Fruit fly (Drosophila melanogaster) whole organism, pupa: Measurements from ENCODE around the gene CG32985.

Experiments used
- CG10348 ChIP-seq: fragments of 200-800 bp; sonication (Bioruptor generic); IDR thresholded peaks from 2 replicates; pipeline ENCODE4 v1.3.6; 2022; ENCODE audit warnings: missing biosample characterization, missing genetic modification characterization
- CG12605 ChIP-seq: fragments of 200-800 bp; sonication (Bioruptor generic); IDR thresholded peaks from 2 replicates; pipeline ENCODE4 v1.3.6; 2022; ENCODE audit warnings: missing biosample characterization, missing genetic modification characterization
- CG13204 ChIP-seq: fragments of 200-800 bp; sonication (Bioruptor generic); optimal IDR thresholded peaks from 2 replicates; lab custom pipeline; 2018; ENCODE audit warnings: missing biosample characterization, mild to moderate bottlenecking, missing genetic modification characterization, moderate library complexity
- CG15710 ChIP-seq: fragments of 200-800 bp; sonication (Bioruptor generic); optimal IDR thresholded peaks from 2 replicates; lab custom pipeline; 2018; ENCODE audit warnings: missing biosample characterization, mild to moderate bottlenecking, missing genetic modification characterization, moderate library complexity
- CG17806 ChIP-seq: fragments of 200-800 bp; sonication (Bioruptor generic); optimal IDR thresholded peaks from 2 replicates; lab custom pipeline; 2018; ENCODE audit warnings: missing biosample characterization, mild to moderate bottlenecking, missing genetic modification characterization, moderate library complexity
- CG32121 ChIP-seq: fragments of 200-800 bp; sonication (Bioruptor generic); IDR thresholded peaks from 2 replicates; pipeline ENCODE4 v1.3.6; 2022; ENCODE audit warnings: missing biosample characterization, missing genetic modification characterization
- CG34367 ChIP-seq: fragments of 200-800 bp; sonication (Bioruptor generic); optimal IDR thresholded peaks from 2 replicates; lab custom pipeline; 2018; ENCODE audit warnings: missing biosample characterization, mild to moderate bottlenecking, missing genetic modification characterization
- CG8159 ChIP-seq: fragments of 200-800 bp; sonication (Bioruptor generic); optimal IDR thresholded peaks from 3 replicates; lab custom pipeline; 2018; ENCODE audit warnings: missing biosample characterization, mild to moderate bottlenecking, missing genetic modification characterization, moderate library complexity
- EcR ChIP-seq: fragments of 200-800 bp; sonication (Bioruptor generic); optimal IDR thresholded peaks from 3 replicates; lab custom pipeline; 2019; ENCODE audit warnings: missing biosample characterization, missing genetic modification characterization, mild to moderate bottlenecking, moderate library complexity, missing genetic modification reagents
- Ets98B ChIP-seq: fragments of 200-800 bp; sonication (Bioruptor generic); IDR thresholded peaks from 2 replicates; pipeline ENCODE4 v1.3.6; 2022; ENCODE audit warnings: missing biosample characterization, missing genetic modification characterization
- Pif1A ChIP-seq: fragments of 200-800 bp; sonication (Bioruptor generic); optimal IDR thresholded peaks from 3 replicates; lab custom pipeline; 2016; ENCODE audit warnings: missing biosample characterization, missing genetic modification characterization
- Pif1B ChIP-seq: fragments of 200-800 bp; sonication (Bioruptor generic); optimal IDR thresholded peaks from 3 replicates; lab custom pipeline; 2016; ENCODE audit warnings: missing biosample characterization, missing genetic modification characterization
- Snoo ChIP-seq: fragments of 200-800 bp; sonication (Bioruptor generic); optimal IDR thresholded peaks from 3 replicates; lab custom pipeline; 2017; ENCODE audit warnings: missing biosample characterization, mild to moderate bottlenecking, missing genetic modification characterization, inconsistent platforms
- gl ChIP-seq: fragments of 200-800 bp; sonication (Bioruptor generic); optimal IDR thresholded peaks from 2 replicates; lab custom pipeline; 2018; ENCODE audit warnings: missing biosample characterization, mild to moderate bottlenecking, missing genetic modification characterization

DNA sequence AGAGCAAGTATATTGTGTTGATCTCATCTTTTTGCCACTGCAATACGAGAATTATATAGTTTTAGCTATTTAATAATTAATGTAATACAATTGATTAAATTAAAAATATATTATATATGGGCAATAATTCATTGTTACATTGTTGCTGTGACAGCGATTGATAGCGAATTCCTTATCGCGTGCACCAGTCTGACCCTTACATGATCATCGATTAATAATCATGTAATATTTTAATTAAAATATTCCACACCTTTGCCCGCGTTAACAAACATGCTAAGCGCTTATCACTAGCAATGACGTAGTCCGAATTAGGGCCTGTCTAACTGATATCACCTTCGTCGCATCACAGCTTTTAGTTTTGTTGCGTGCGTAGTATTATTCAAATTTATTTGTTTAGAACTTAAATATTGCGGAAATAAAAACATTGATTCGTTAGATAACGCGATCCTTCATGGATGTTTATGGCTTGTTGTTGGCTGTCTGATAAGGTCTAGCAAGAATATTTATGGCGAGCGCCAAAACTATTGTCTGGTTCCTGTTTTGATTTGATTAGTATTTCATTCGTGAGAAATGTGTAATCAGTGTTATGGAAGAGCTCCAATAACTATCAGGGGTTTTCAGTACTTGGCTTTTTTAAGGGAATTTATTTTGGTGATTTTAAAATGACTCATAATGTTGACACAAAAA, 25.1 kb downstream of the CG32985 start:
- no peak for TF ChIP-seq CG17806 (tag; lab: Kevin White, UChicago)
- no peak for TF ChIP-seq Snoo
- TF ChIP-seq CG34367 (tag; lab: Kevin White, UChicago): no peak
- TF ChIP-seq Pif1B (GFP tag; lab: Kevin White, UChicago): no peak
- no peak for TF ChIP-seq Pif1A (GFP tag; lab: Kevin White, UChicago)
- TF ChIP-seq CG10348 (GFP tag; lab: Robert Waterston, UW): no peak
- no peak for TF ChIP-seq CG13204 (GFP tag; lab: Kevin White, UChicago)
- TF ChIP-seq EcR: no peak
- TF ChIP-seq CG12605 (GFP tag; lab: Robert Waterston, UW): no peak
- no peak for TF ChIP-seq CG8159 (tag; lab: Kevin White, UChicago)
- TF ChIP-seq Ets98B: no peak
- no peak for TF ChIP-seq CG15710
- no peak for TF ChIP-seq gl (tag; lab: Kevin White, UChicago)
- no peak for TF ChIP-seq CG32121 (GFP tag; lab: Robert Waterston, UW)
